Fruit fly (Drosophila melanogaster) whole organism, wandering third instar larva: Measurements from ENCODE around the gene mtd.

Source experiments
- Rel ChIP-seq, 2 experiments: fragments of 200-800 bp; sonication (Bioruptor generic) in 1 of 2; optimal IDR thresholded peaks; 2 replicates in 1 of 2; 3 replicates in 1 of 2; lab custom pipeline; 2016 to 2019; ENCODE audit warnings: mild to moderate bottlenecking in 2 of 2, missing biosample characterization in 2 of 2, missing genetic modification characterization in 2 of 2, moderate library complexity in 1 of 2
- psq ChIP-seq: fragments of 200-800 bp; sonication (Bioruptor generic); optimal IDR thresholded peaks from 3 replicates; lab custom pipeline; 2017; ENCODE audit warnings: missing biosample characterization, mild to moderate bottlenecking, missing genetic modification characterization, moderate library complexity

dm6 chr3R:5285937-5286336 lies 64.3 kb downstream of the mtd start:
- TF ChIP-seq psq (GFP tag; lab: Kevin White, UChicago) (no peak), Rel (GFP tag; optimal IDR thresholded peaks at IDR 0.05; lab: Kevin White, UChicago) (no peak), Rel (tag; optimal IDR thresholded peaks at IDR 0.05; lab: Kevin White, UChicago) (no peak)
